Worm (Caenorhabditis elegans) whole organism, L4 larva: Measurements from ENCODE around the gene fat-7.

ENCODE experiments used
- F49E8.2 ChIP-seq: sonication (generic microtip); optimal IDR thresholded peaks from 2 replicates; lab custom pipeline; 2016; ENCODE audit warnings: missing compliant biosample characterization, mild to moderate bottlenecking, missing genetic modification characterization, borderline replicate concordance
- Y75B8A.6 ChIP-seq: fragments of 200-800 bp; sonication (Bioruptor generic); IDR thresholded peaks from 2 replicates; pipeline ENCODE4 v1.3.6; 2022; ENCODE audit warnings: missing genetic modification reagents, missing genetic modification characterization, missing compliant biosample characterization
- aly-2 ChIP-seq: sonication (generic microtip); optimal IDR thresholded peaks from 2 replicates; lab custom pipeline; 2018; ENCODE audit warnings: missing biosample characterization, missing genetic modification characterization
- dpl-1 ChIP-seq: fragments of 150-350 bp; optimal IDR thresholded peaks from 2 replicates; lab custom pipeline; 2014; ENCODE audit warnings: missing biosample characterization, missing genetic modification reagents, missing genetic modification characterization
- lin-39 ChIP-seq: fragments of 150-350 bp; optimal IDR thresholded peaks from 2 replicates; lab custom pipeline; 2014; ENCODE audit warnings: missing biosample characterization, missing genetic modification reagents, missing genetic modification characterization
- nhr-42 ChIP-seq: fragments of 200-800 bp; sonication (Bioruptor generic); IDR thresholded peaks from 2 replicates; pipeline ENCODE4 v1.3.6; 2022; ENCODE audit warnings: missing genetic modification characterization, missing compliant biosample characterization

ce11 chrV:7186599-7186998 is 33.7 kb upstream of the fat-7 start:
- TF ChIP-seq F49E8.2 (tag; lab: Kevin White, UChicago): no peak
- TF ChIP-seq lin-39 (tag; lab: Kevin White, UChicago): no peak
- TF ChIP-seq dpl-1 (GFP tag; lab: Kevin White, UChicago): no peak
- TF ChIP-seq aly-2 (tag; lab: Kevin White, UChicago): no peak
- no peak for TF ChIP-seq nhr-42 (GFP tag; lab: Robert Waterston, UW)
- no peak for TF ChIP-seq Y75B8A.6 (GFP tag; lab: Robert Waterston, UW)
